Worm (Caenorhabditis elegans) whole organism, L2 larva: ENCODE data around the gene sri-27.

ENCODE experiments used
- alr-1 ChIP-seq: fragments of 150-350 bp; optimal IDR thresholded peaks from 2 replicates; lab custom pipeline; 2014; ENCODE audit warnings: missing biosample characterization, missing genetic modification characterization
- aly-2 ChIP-seq: fragments of 150-350 bp; optimal IDR thresholded peaks from 2 replicates; lab custom pipeline; 2014; ENCODE audit warnings: missing biosample characterization, missing genetic modification characterization
- dmd-4 ChIP-seq: sonication (generic microtip); optimal IDR thresholded peaks from 2 replicates; lab custom pipeline; 2017; ENCODE audit warnings: missing biosample characterization, missing genetic modification characterization
- fos-1 ChIP-seq: fragments of 150-350 bp; optimal IDR thresholded peaks from 2 replicates; lab custom pipeline; 2014; ENCODE audit warnings: missing biosample characterization, missing genetic modification characterization
- lin-39 ChIP-seq: fragments of 150-350 bp; optimal IDR thresholded peaks from 2 replicates; lab custom pipeline; 2014; ENCODE audit warnings: missing biosample characterization, missing genetic modification reagents, missing genetic modification characterization
- mab-5 ChIP-seq: fragments of 150-350 bp; optimal IDR thresholded peaks from 2 replicates; lab custom pipeline; 2014; ENCODE audit warnings: missing biosample characterization, missing genetic modification characterization
- mbf-1 ChIP-seq: sonication (generic microtip); optimal IDR thresholded peaks from 2 replicates; lab custom pipeline; 2017; ENCODE audit warnings: missing biosample characterization, missing genetic modification characterization
- mdl-1 ChIP-seq, 2 experiments: fragments of 150-350 bp in 1 of 2; sonication (generic microtip) in 1 of 2; optimal IDR thresholded peaks; 2 replicates each; lab custom pipeline; 2017; ENCODE audit warnings: missing biosample characterization in 2 of 2, missing genetic modification characterization in 2 of 2
- nhr-10 ChIP-seq: sonication (generic microtip); optimal IDR thresholded peaks from 2 replicates; lab custom pipeline; 2017; ENCODE audit warnings: missing biosample characterization, missing genetic modification characterization
- nhr-11 ChIP-seq: fragments of 150-350 bp; optimal IDR thresholded peaks from 2 replicates; lab custom pipeline; 2014; ENCODE audit warnings: missing biosample characterization, missing genetic modification characterization
- nhr-12 ChIP-seq: fragments of 150-350 bp; optimal IDR thresholded peaks from 2 replicates; lab custom pipeline; 2014; ENCODE audit warnings: missing biosample characterization, missing genetic modification characterization
- snpc-4 ChIP-seq: fragments of 150-350 bp; optimal IDR thresholded peaks from 2 replicates; lab custom pipeline; 2014; ENCODE audit warnings: missing biosample characterization, missing genetic modification characterization
- unc-39 ChIP-seq: fragments of 150-350 bp; optimal IDR thresholded peaks from 2 replicates; lab custom pipeline; 2014; ENCODE audit warnings: missing biosample characterization, missing genetic modification characterization

DNA sequence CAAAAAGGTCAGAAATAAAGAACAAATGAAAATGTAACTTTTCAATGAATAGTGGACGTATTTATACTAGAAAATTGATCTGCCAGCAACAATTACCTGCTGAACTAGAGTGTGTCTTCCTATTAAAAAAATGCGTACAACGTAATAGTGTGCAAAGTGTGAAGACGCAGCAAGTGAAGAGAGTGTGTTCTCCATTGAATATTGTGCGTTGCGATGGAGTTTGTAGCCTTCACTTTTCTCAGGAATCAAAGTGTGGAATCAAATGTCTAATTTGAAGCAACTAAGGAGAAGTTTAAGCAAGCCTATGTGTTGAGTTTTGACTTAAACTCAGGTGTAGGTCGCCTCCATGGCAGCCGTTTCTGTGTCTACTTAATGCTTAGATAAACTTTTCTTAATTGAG, 6.5 kb downstream of the sri-27 start, which contains the start of gene gst-21:
- TF ChIP-seq nhr-12 (tag; lab: Kevin White, UChicago): no peak
- TF ChIP-seq aly-2: no peak
- no peak for TF ChIP-seq mab-5 (tag; lab: Kevin White, UChicago)
- TF ChIP-seq mdl-1 (tag; optimal IDR thresholded peaks at IDR 0.05; lab: Kevin White, UChicago): no peak
- no peak for TF ChIP-seq fos-1 (tag; lab: Kevin White, UChicago)
- no peak for TF ChIP-seq snpc-4 (tag; lab: Kevin White, UChicago)
- TF ChIP-seq nhr-10 (tag; lab: Kevin White, UChicago): no peak
- no peak for TF ChIP-seq dmd-4 (tag; lab: Kevin White, UChicago)
- TF ChIP-seq mbf-1 (tag; lab: Kevin White, UChicago): no peak
- no peak for TF ChIP-seq nhr-11
- no peak for TF ChIP-seq alr-1
- no peak for TF ChIP-seq lin-39
- no peak for TF ChIP-seq unc-39
